Fruit fly (Drosophila melanogaster) whole organism, embryonic: Measurements from ENCODE around the gene bark.

Experiments
- B-H1 ChIP-seq: fragments of 200-800 bp; sonication (Bioruptor generic); IDR thresholded peaks from 3 replicates; pipeline ENCODE4 v1.3.6; 2022; ENCODE audit warnings: missing biosample characterization, missing genetic modification characterization
- CG10147 ChIP-seq: fragments of 200-800 bp; sonication (Bioruptor generic); optimal IDR thresholded peaks from 2 replicates; lab custom pipeline; 2019; ENCODE audit warnings: missing biosample characterization, mild to moderate bottlenecking, missing genetic modification characterization, moderate library complexity
- CG10543 ChIP-seq: fragments of 200-800 bp; sonication (Bioruptor generic); optimal IDR thresholded peaks from 3 replicates; lab custom pipeline; 2017; ENCODE audit warnings: missing biosample characterization, mild to moderate bottlenecking, missing genetic modification characterization, moderate library complexity
- CG12769 ChIP-seq: fragments of 200-800 bp; sonication (Bioruptor generic); optimal IDR thresholded peaks from 2 replicates; lab custom pipeline; 2019; ENCODE audit warnings: missing biosample characterization, mild to moderate bottlenecking, missing genetic modification characterization, moderate library complexity
- CG13424 ChIP-seq: fragments of 200-800 bp; sonication (Bioruptor generic); optimal IDR thresholded peaks from 2 replicates; lab custom pipeline; 2019; ENCODE audit warnings: missing biosample characterization, mild to moderate bottlenecking, missing genetic modification characterization, moderate library complexity
- CG16863 ChIP-seq: fragments of 200-800 bp; sonication (Bioruptor generic); optimal IDR thresholded peaks from 3 replicates; lab custom pipeline; 2016; ENCODE audit warnings: missing biosample characterization, missing genetic modification characterization
- CG18599 ChIP-seq: fragments of 200-800 bp; sonication (Bioruptor generic); optimal IDR thresholded peaks from 3 replicates; lab custom pipeline; 2017; ENCODE audit warnings: missing biosample characterization, missing genetic modification characterization, mild to moderate bottlenecking, moderate library complexity, missing genetic modification reagents
- CG30431 ChIP-seq: fragments of 200-800 bp; sonication (Bioruptor generic); optimal IDR thresholded peaks from 2 replicates; lab custom pipeline; 2017; ENCODE audit warnings: missing biosample characterization, missing genetic modification characterization
- CG31224 ChIP-seq: fragments of 200-800 bp; sonication (Bioruptor generic); IDR thresholded peaks from 2 replicates; pipeline ENCODE4 v1.3.6; 2022; ENCODE audit warnings: missing biosample characterization, missing genetic modification characterization
- CG6175 ChIP-seq: fragments of 200-800 bp; sonication (Bioruptor generic); IDR thresholded peaks from 3 replicates; pipeline ENCODE4 v1.3.6; 2022; ENCODE audit warnings: missing biosample characterization, missing genetic modification characterization
- CG7745 ChIP-seq: fragments of 200-800 bp; sonication (Bioruptor generic); optimal IDR thresholded peaks from 2 replicates; lab custom pipeline; 2018; ENCODE audit warnings: missing biosample characterization, mild to moderate bottlenecking, missing genetic modification characterization, moderate library complexity
- CG8478 ChIP-seq: fragments of >200 bp; optimal IDR thresholded peaks from 2 replicates; lab custom pipeline; 2018
- CG8765 ChIP-seq: fragments of 200-800 bp; sonication (Bioruptor generic); IDR thresholded peaks from 2 replicates; pipeline ENCODE4 v1.3.6; 2022; ENCODE audit warnings: missing biosample characterization, missing genetic modification characterization
- CG8944 ChIP-seq: fragments of 200-800 bp; sonication (Bioruptor generic); optimal IDR thresholded peaks from 3 replicates; lab custom pipeline; 2016; ENCODE audit warnings: missing biosample characterization, missing genetic modification characterization
- CG9932 ChIP-seq: fragments of 200-800 bp; sonication (Bioruptor generic); IDR thresholded peaks from 2 replicates; pipeline ENCODE4 v1.3.6; 2022; ENCODE audit warnings: missing biosample characterization, missing genetic modification characterization
- Drgx ChIP-seq: fragments of 200-800 bp; sonication (Bioruptor generic); IDR thresholded peaks from 2 replicates; pipeline ENCODE4 v1.3.6; 2022; ENCODE audit warnings: missing biosample characterization, missing genetic modification characterization
- ERR ChIP-seq: fragments of 200-800 bp; sonication (Bioruptor generic); optimal IDR thresholded peaks from 2 replicates; lab custom pipeline; 2016; ENCODE audit warnings: missing biosample characterization, missing genetic modification characterization
- Fer1 ChIP-seq: fragments of 200-800 bp; sonication (Bioruptor generic); optimal IDR thresholded peaks from 2 replicates; lab custom pipeline; 2017; ENCODE audit warnings: missing biosample characterization, mild to moderate bottlenecking, missing genetic modification characterization
- Gug ChIP-seq: fragments of 200-800 bp; sonication (Bioruptor generic); IDR thresholded peaks from 4 replicates; pipeline ENCODE4 v1.3.6; 2022; ENCODE audit warnings: missing biosample characterization, missing genetic modification characterization
- Med ChIP-seq: fragments of 200-800 bp; sonication (Bioruptor generic); peaks from one replicate; lab custom pipeline; 2016; ENCODE audit warnings: missing biosample characterization, missing genetic modification characterization, mild to moderate bottlenecking, inconsistent platforms, moderate library complexity
- Mrtf ChIP-seq: fragments of 200-800 bp; sonication (Bioruptor generic); IDR thresholded peaks from 3 replicates; pipeline ENCODE4 v1.3.6; 2022; ENCODE audit warnings: missing biosample characterization, missing genetic modification characterization
- Nf-YB ChIP-seq: fragments of 200-800 bp; sonication (Bioruptor generic); optimal IDR thresholded peaks from 3 replicates; lab custom pipeline; 2019; ENCODE audit warnings: missing biosample characterization, mild to moderate bottlenecking, missing genetic modification characterization, moderate library complexity
- Pdp1 ChIP-seq, 2 experiments: fragments of 200-800 bp; sonication (Bioruptor generic); optimal IDR thresholded peaks; 3 replicates each; lab custom pipeline; 2016; ENCODE audit warnings: missing biosample characterization in 2 of 2, missing genetic modification characterization in 2 of 2, mild to moderate bottlenecking in 1 of 2, moderate library complexity in 1 of 2
- Ptx1 ChIP-seq: fragments of 200-800 bp; sonication (Bioruptor generic); IDR thresholded peaks from 2 replicates; pipeline ENCODE4 v1.3.6; 2022; ENCODE audit warnings: missing biosample characterization, missing genetic modification characterization
- Rfx ChIP-seq: fragments of 200-800 bp; sonication (Bioruptor generic); IDR thresholded peaks from 2 replicates; pipeline ENCODE4 v1.3.6; 2022; ENCODE audit warnings: missing biosample characterization, missing genetic modification characterization
- Sry-δ ChIP-seq: fragments of 200-800 bp; sonication (Bioruptor generic); optimal IDR thresholded peaks from 2 replicates; lab custom pipeline; 2016; ENCODE audit warnings: missing biosample characterization, missing genetic modification characterization
- bigmax ChIP-seq: fragments of 200-800 bp; sonication (Bioruptor generic); optimal IDR thresholded peaks from 2 replicates; lab custom pipeline; 2018; ENCODE audit warnings: missing biosample characterization, mild to moderate bottlenecking, missing genetic modification characterization
- cad ChIP-seq: fragments of >200 bp; optimal IDR thresholded peaks from 2 replicates; lab custom pipeline; 2017; ENCODE audit warnings: missing biosample characterization, missing genetic modification characterization
- croc ChIP-seq: fragments of 200-800 bp; sonication (Bioruptor generic); conservative IDR thresholded peaks from 3 replicates; pipeline ENCODE4 v1.3.6; 2022; ENCODE audit warnings: missing biosample characterization, missing genetic modification characterization
- crp ChIP-seq, 2 experiments: fragments of 200-800 bp; sonication (Bioruptor generic); optimal IDR thresholded peaks; 2 replicates in 1 of 2; 3 replicates in 1 of 2; lab custom pipeline; 2017; ENCODE audit warnings: missing biosample characterization in 2 of 2, missing genetic modification characterization in 2 of 2, mild to moderate bottlenecking in 1 of 2, moderate library complexity in 1 of 2
- dysf ChIP-seq: fragments of 200-800 bp; sonication (Bioruptor generic); IDR thresholded peaks from 3 replicates; pipeline ENCODE4 v1.3.6; 2022; ENCODE audit warnings: missing biosample characterization, missing genetic modification characterization
- exex ChIP-seq: fragments of 200-800 bp; sonication (Bioruptor generic); optimal IDR thresholded peaks from 4 replicates; lab custom pipeline; 2018; ENCODE audit warnings: missing biosample characterization, mild to moderate bottlenecking, missing genetic modification characterization, moderate library complexity
- gce ChIP-seq: fragments of 200-800 bp; sonication (Bioruptor generic); IDR thresholded peaks from 3 replicates; pipeline ENCODE4 v1.3.6; 2022; ENCODE audit warnings: missing biosample characterization, missing genetic modification characterization
- grau ChIP-seq: fragments of 200-800 bp; optimal IDR thresholded peaks from 3 replicates; lab custom pipeline; 2019; ENCODE audit warnings: missing biosample characterization, mild to moderate bottlenecking, missing genetic modification characterization, moderate library complexity
- mirr ChIP-seq: fragments of 200-800 bp; sonication (Bioruptor generic); optimal IDR thresholded peaks from 3 replicates; lab custom pipeline; 2018; ENCODE audit warnings: missing biosample characterization, mild to moderate bottlenecking, missing genetic modification characterization
- pho ChIP-seq: fragments of 200-800 bp; sonication (Bioruptor generic); optimal IDR thresholded peaks from 2 replicates; lab custom pipeline; 2016; ENCODE audit warnings: missing biosample characterization, missing genetic modification characterization
- phol ChIP-seq: fragments of 200-800 bp; sonication (Bioruptor generic); optimal IDR thresholded peaks from 3 replicates; lab custom pipeline; 2018; ENCODE audit warnings: missing biosample characterization, mild to moderate bottlenecking, missing genetic modification characterization, moderate library complexity
- run ChIP-seq: fragments of 200-800 bp; sonication (Bioruptor generic); optimal IDR thresholded peaks from 3 replicates; lab custom pipeline; 2018; ENCODE audit warnings: missing biosample characterization, mild to moderate bottlenecking, missing genetic modification characterization
- salm ChIP-seq: fragments of 200-800 bp; sonication (Bioruptor generic); optimal IDR thresholded peaks from 2 replicates; lab custom pipeline; 2018; ENCODE audit warnings: missing biosample characterization, mild to moderate bottlenecking, missing genetic modification characterization
- sens-2 ChIP-seq: fragments of 200-800 bp; sonication (Bioruptor generic); IDR thresholded peaks from 2 replicates; pipeline ENCODE4 v1.3.6; 2022; ENCODE audit warnings: missing biosample characterization, missing genetic modification characterization
- shn ChIP-seq: fragments of 200-800 bp; sonication (Bioruptor generic); optimal IDR thresholded peaks from 3 replicates; lab custom pipeline; 2016; ENCODE audit warnings: missing biosample characterization, missing genetic modification characterization
- so ChIP-seq: fragments of 200-800 bp; sonication (Bioruptor generic); IDR thresholded peaks from 3 replicates; pipeline ENCODE4 v1.3.6; 2022; ENCODE audit warnings: missing biosample characterization, missing genetic modification characterization
- sug ChIP-seq: fragments of 200-800 bp; optimal IDR thresholded peaks from 2 replicates; lab custom pipeline; 2019; ENCODE audit warnings: missing biosample characterization, mild to moderate bottlenecking, missing genetic modification characterization, moderate library complexity
- wor ChIP-seq: fragments of 200-800 bp; sonication (Bioruptor generic); IDR thresholded peaks from 2 replicates; pipeline ENCODE4 v1.3.6; 2022; ENCODE audit warnings: missing biosample characterization, missing genetic modification characterization
- zen ChIP-seq: fragments of 200-800 bp; sonication (Bioruptor generic); optimal IDR thresholded peaks from 3 replicates; lab custom pipeline; 2018; ENCODE audit warnings: missing biosample characterization, mild to moderate bottlenecking, missing genetic modification characterization, moderate library complexity

Gene bark

dm6 chr2L:3776614-3777196 is 10.3 kb upstream of the bark start (continued):
- TF ChIP-seq CG16863 (no peak), grau (tag; lab: Kevin White, UChicago) (peak; percentile 92), sug (tag; lab: Kevin White, UChicago) (peak; percentile 70), CG12769 (tag; lab: Kevin White, UChicago) (peak; percentile 32), gce (GFP tag; lab: Robert Waterston, UW) (peak; percentile 81), Ptx1 (GFP tag; lab: Robert Waterston, UW) (peak; percentile 93), CG13424 (tag; lab: Kevin White, UChicago) (peak; percentile 93), phol (tag; lab: Kevin White, UChicago) (peak; percentile 93), zen (tag; lab: Kevin White, UChicago) (peak; percentile 95), Fer1 (peak; percentile 73), Gug (GFP tag; lab: Robert Waterston, UW) (peak; percentile 38; the same call in 1 of the 4 replicates), CG6175 (GFP tag; lab: Robert Waterston, UW) (no peak), ERR (no peak), CG10147 (GFP tag; lab: Kevin White, UChicago) (peak; percentile 79), CG30431 (GFP tag; lab: Kevin White, UChicago) (peak; percentile 47), so (GFP tag; lab: Robert Waterston, UW) (peak; percentile 82; the same call in 2 of the 3 replicates), croc (GFP tag; lab: Robert Waterston, UW) (peak; percentile 80), Nf-YB (peak; percentile 80), B-H1 (peak; percentile 59), CG8944 (no peak), Drgx (GFP tag; lab: Robert Waterston, UW) (peak; percentile 83), CG9932 (peak; percentile 38; the same call in 1 of the 2 replicates), Sry-δ (GFP tag; lab: Kevin White, UChicago) (no peak), CG8765 (GFP tag; lab: Robert Waterston, UW) (peak; percentile 58; the same call in 1 of the 2 replicates), wor (GFP tag; lab: Robert Waterston, UW) (peak; percentile 67), CG31224 (peak; percentile 52), shn (GFP tag; lab: Kevin White, UChicago) (no peak), CG7745 (tag; lab: Kevin White, UChicago) (no peak), pho (GFP tag; lab: Kevin White, UChicago) (no peak), CG18599 (GFP tag; lab: Kevin White, UChicago) (peak; percentile 82), crp (GFP tag; optimal IDR thresholded peaks at IDR 0.05; lab: Kevin White, UChicago) (peak in 1 of 2 experiments; percentile 35), run (tag; lab: Kevin White, UChicago) (peak; percentile 79), CG10543 (GFP tag; lab: Kevin White, UChicago) (peak; percentile 49), cad (GFP tag; lab: Kevin White, UChicago) (no peak)
- TF ChIP-seq, all 482 proteins: peak for 305

- peak; percentile 62 for TF ChIP-seq exex (tag; lab: Kevin White, UChicago)
- no peak for TF ChIP-seq Rfx (GFP tag; lab: Robert Waterston, UW)
- no peak for TF ChIP-seq CG8765 (GFP tag; lab: Robert Waterston, UW)
- peak; percentile 53 for TF ChIP-seq Med (GFP tag; lab: Kevin White, UChicago)
- no peak for TF ChIP-seq bigmax
- no peak for TF ChIP-seq dysf
- TF ChIP-seq CG8478 (lab: Kevin White, UChicago) = no peak
- TF ChIP-seq Mrtf (GFP tag; lab: Robert Waterston, UW) = no peak
- peak; percentile 27 for TF ChIP-seq mirr (GFP tag; lab: Kevin White, UChicago)
- no peak for TF ChIP-seq salm (tag; lab: Kevin White, UChicago)
- no peak for TF ChIP-seq Pdp1 (GFP tag; optimal IDR thresholded peaks at IDR 0.05; lab: Kevin White, UChicago)
- TF ChIP-seq sens-2 (GFP tag; lab: Robert Waterston, UW) = no peak
Observed at dm6 chr2L:3777485-3777884, 9.5 kb upstream of the bark start.
